Fruit fly (Drosophila melanogaster) ovary, adult (tissue): ENCODE data around the gene Dhdds.
A peak's percentile ranks its signal among the peaks of the same experiment; 100 is the strongest.

ENCODE experiments used
- CG17801 ChIP-seq: fragments of 200-800 bp; optimal IDR thresholded peaks from 2 replicates; lab custom pipeline; 2019; ENCODE audit warnings: missing biosample characterization, mild to moderate bottlenecking, missing genetic modification characterization, moderate library complexity; ENCODE audit not compliant: partially characterized antibody

The Dhdds gene

DNA sequence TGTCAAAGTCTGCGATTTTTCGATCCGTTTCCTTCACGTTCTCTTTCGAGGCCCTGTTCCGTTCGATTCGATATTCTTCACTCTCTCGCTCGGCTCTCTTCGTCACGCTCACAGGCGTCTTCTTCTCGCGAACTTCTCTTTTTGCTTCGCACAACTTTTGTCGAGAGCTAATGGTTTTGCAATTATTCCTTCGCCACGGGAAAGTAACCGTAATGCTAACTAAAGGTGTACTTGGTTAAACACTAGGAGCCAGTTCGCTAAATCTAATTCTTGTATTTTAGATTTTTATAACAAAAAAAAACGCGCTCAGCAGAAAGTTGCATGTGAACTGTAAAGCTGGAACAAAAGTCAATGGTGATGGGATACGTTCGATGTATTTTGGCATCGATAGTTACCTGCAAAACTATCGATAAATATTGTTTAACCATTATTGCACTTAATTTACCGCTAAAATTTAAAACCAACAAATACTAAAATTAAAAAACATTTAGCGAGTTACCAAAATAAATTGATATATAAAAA lies 2.1 kb downstream of the Dhdds start, which contains the start of gene mahe:
Gene mahe, minus strand, starts transcription at position 355 of the 522 bp plus-strand sequence.
- TF ChIP-seq CG17801 (GFP tag; lab: Kevin White, UChicago): no peak

DNA sequence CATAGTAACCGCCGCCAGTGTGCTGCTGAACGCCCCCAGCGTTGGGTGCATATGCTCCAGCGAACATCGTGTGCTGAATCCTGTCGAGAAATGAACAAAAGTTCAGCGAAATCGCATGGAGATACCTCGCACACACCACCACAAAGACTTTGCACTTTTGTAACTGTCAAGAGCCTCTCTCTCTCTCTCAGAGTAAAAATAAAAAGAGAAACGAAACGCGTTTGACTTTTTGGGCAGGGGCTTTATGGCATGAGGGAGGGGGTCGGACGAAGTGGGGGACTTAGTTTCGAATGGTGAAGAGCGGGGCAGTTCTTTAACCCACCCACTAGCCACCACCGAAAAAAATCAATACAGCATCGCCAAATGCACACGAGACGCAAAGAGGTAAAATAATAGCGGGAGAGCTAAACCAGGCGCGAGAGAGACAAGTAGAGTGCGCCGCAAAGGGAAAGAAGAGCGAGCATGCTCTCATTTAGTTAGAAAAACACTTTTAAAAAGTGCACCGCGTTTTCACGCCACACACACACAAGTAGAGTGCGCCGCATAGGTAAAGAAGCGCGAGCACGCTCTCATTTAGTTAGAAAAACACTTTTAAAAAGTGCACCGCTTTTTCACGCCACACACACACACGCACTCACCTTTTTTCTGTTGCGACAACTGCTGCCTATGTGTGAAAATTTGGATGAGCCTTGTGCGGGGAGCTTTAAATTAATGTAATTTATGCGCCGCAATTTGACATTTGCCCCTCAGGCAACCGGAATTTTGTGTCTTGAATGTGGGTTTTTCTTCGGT lies 2.7 kb downstream of the Dhdds start:
- no peak for TF ChIP-seq CG17801 (GFP tag; lab: Kevin White, UChicago)

DNA sequence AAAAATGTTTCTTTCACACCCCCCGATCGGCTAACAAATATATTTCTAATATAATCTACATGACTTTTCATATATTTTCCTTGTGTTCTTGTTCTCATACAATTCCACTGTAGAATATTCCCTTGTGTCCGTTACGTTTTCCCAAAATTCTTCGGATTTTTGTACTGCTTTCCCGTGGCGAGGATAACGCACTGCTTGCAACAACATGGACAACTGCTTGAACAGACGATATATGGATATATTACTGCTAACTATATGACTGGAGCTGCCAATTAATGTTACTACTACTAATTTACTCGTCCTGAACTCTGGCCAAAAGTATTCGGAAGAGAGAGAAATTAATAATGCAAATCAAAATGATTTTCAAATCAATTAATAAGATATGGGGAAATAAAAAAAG lies 8.2 kb downstream of the Dhdds start:
- no peak for TF ChIP-seq CG17801 (GFP tag; lab: Kevin White, UChicago)

DNA sequence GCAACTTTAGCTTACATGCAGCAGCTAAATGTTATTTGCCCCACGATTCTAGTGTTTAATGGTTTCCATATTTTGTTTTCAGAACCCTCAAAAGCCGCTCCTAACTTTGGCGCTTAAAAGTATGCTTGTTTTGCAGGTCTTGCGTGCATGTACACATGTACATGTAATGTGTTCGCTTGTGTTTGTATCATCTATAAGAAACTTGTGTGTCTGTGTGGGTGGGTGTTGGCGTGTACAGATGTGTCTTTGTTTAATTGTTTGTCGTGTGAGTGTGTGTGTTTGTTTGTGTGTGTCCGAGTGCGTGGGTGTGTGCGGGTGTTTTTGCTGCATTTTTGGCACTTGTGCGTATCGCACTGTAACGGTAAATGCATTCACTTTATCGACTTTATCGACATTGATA lies 10.1 kb downstream of the Dhdds start:
- TF ChIP-seq CG17801 (GFP tag; lab: Kevin White, UChicago): no peak

DNA sequence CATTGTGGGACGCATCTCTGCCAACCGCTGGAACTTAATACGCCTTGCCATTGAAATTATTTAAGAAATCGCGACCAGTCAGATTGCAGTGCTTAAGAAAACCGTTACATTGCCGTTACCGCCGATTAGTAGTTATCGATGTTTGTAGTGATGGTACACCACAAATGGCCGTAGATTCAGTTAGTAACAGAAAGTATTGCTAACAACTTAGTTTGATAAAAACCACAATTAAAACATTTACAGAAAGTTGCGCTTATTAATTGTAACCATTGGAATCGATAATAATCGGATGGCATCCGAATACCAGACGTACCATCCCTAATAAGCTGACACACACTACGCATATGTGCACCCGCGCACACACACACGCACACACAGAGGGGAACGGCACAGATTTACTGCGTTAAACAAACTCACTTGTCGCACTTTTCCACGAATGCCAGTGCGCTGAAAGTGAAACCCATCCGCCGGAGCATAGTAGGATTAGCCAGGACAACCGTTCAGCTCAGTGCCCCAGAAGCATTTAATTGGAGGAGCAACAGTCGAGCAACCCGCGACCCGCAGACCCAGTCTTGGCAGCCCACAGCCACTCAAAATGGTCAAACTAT lies 13.0 kb downstream of the Dhdds start, which contains the start of the genes hdm and Ykt6:
Gene hdm, minus strand, starts transcription at position 51 of the 608 bp plus-strand sequence.
Gene Ykt6, plus strand, starts transcription at position 329 of the 608 bp plus-strand sequence.
- peak; percentile 82 for TF ChIP-seq CG17801 (GFP tag; lab: Kevin White, UChicago)

DNA sequence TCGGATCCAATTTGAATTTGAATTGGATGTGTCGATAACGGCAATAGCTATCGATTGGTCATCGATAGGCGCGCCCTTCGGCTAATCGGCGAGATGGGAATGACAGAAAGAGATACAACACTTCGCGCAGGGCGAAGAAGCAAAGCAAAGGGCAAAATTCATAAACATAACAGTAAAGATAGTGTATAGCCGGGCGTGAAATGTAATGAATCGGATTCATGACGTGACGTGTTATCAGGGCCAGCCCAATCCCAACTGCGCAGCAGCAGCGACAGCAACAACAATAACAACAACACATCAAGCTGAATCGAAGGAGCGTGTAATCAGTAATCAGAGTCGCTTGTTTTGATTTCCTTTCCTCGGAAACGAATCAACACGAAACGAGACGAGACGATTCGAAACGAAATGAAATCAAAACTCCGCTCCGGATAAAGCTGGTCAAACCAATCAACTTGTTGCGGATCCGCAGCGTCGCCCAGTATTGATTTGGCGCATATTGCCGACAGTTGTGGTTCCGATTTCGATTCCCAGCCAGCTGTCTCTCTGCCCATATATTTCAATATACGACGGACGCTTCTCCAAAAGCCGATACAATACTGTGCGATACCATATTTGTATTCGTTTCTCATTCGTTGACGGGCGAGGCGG lies 21.0 kb downstream of the Dhdds start, which contains the start of gene snz:
Gene snz, plus strand, starts transcription at position 107 of the 648 bp plus-strand sequence.
- TF ChIP-seq CG17801 (GFP tag; lab: Kevin White, UChicago): peak; percentile 43

DNA sequence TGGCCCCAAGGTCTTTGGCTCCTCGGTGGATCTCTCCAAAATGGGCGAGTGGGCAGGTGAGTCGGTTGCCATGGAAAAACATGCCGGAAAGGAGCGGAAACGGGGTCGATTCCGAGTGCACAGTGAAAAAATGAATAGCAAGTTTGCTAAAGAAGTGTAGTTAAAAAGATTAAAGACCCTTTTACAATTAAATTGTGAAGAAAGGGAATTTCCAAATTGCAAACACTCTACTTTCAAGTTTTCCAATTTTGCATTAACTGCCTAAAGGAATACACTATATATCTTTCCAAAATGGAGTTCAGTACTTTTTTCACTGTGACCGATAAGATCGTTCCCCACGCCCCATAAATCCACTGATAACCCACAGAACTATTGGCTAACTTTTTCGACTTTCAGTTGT lies 23.7 kb downstream of the Dhdds start:
- TF ChIP-seq CG17801 (GFP tag; lab: Kevin White, UChicago): no peak

DNA sequence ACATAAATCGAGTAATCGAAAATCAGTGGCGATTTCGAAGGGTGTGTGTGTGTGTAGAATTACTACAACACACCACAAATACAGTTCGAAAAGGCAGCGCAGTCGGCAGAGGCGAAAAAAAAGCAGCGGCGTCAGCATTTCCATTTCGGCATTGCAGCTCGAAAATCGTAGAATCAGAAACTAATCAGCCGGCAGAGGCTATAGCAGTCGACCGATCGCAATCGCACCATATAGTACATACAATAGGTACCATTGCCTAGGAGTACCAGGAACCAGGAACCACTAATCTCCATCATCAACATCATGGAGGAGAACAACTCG lies 24.1 kb downstream of the Dhdds start:
- TF ChIP-seq CG17801 (GFP tag; lab: Kevin White, UChicago): no peak

DNA sequence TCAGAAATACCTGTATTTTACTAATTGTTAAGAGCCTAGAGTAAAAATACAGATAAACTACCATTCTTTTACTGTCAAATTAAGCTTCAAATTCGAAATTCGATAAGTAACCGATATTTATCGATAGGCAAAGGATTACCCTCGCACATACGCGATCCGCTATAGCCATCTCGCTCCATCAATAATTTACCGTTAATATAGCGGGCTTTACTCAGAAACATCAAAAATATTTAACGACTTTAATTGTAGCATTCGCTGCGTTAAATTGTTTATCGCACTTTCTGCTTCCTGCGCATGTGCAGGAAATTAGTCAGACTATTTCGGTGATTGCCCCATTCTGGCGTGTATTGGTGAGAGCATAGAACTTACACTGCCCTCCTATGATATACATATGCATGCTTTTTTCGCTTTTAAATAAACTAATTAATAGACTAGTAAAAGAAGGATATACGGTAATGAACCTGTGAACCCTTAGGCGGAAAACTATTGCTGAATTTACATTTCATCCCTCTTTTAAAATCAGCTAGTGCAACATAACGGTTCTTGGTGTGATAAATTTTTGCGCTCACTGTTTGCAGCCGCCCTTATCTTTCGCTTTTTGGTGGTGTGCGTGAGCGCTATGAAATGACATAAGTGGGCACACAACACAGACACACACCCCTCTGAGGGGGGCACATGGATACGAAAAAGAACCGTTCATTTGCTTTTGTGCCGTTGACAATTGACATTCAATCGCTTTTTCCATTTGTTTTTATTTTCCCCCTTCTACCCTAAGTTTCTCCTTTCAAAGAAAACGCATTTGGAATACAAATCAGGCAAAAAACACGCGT lies 24.7 kb downstream of the Dhdds start, which contains the start of the genes dpr14 and spidey:
Gene dpr14, minus strand, starts transcription at position 48 of the 830 bp plus-strand sequence.
Gene spidey, plus strand, starts transcription at position 693 of the 830 bp plus-strand sequence.
- peak; percentile 85 for TF ChIP-seq CG17801 (GFP tag; lab: Kevin White, UChicago)

DNA sequence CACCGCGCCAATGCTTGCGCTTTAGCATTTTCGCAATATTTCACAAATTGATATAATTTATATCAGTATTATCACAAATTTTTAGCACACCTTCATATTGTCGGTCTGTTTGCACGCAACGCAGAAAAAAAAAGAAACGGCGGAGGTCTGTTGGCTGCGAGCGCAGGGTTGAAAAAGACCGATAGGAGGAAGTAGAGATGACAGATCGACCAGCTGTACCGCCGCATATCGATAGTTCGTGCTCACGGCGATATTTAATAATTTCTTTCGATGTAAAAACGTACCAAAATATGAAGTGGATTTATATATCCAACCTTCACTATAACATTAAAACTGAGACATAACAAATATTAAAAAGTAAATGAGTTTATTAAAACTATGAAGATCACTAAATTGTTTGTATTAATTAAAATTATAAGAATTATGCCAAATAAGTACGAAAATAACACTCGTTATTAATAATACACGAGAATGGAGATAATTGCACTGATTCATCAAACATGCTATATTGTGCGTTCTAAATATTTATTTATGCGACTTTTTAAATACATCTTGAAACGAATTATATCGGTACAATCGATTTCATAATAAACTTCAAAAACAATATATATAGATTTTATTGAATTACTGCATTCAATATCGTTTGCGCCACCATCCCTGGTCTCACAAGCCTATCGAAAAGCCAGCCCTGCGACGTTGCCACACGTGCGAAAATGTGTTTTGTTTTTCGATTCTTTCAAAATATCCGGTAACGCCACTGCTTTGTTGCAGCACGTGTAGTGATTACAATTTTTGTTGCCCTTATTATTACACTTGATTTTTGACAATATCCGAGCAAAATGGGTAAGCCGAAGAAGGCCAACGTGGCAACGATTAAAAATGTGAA lies 31.8 kb downstream of the Dhdds start, which contains the start of the genes RpS6 and bys:
Gene RpS6, minus strand, starts transcription at position 179 of the 886 bp plus-strand sequence.
Gene bys, plus strand, starts transcription at position 728 of the 886 bp plus-strand sequence.
- peak; percentile 78 for TF ChIP-seq CG17801 (GFP tag; lab: Kevin White, UChicago)

DNA sequence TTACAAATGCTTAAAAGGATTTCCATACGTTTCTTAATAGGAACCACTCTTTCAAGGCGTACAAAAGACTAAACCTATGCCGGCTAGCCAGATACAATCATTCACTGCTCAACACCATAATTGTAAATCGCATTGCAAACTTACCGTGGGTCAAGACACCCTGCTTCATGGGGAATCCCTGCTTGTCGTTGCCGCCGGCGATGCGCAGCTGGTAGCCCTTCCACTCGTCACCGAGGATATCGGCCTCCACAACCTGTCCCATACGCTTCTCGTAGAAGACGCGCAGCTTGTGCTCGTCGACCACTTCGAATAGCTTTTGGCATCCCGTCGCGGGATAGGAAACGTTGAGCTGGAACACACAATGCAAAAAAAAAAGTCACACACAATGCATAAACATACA lies 32.5 kb downstream of the Dhdds start:
- no peak for TF ChIP-seq CG17801 (GFP tag; lab: Kevin White, UChicago)

DNA sequence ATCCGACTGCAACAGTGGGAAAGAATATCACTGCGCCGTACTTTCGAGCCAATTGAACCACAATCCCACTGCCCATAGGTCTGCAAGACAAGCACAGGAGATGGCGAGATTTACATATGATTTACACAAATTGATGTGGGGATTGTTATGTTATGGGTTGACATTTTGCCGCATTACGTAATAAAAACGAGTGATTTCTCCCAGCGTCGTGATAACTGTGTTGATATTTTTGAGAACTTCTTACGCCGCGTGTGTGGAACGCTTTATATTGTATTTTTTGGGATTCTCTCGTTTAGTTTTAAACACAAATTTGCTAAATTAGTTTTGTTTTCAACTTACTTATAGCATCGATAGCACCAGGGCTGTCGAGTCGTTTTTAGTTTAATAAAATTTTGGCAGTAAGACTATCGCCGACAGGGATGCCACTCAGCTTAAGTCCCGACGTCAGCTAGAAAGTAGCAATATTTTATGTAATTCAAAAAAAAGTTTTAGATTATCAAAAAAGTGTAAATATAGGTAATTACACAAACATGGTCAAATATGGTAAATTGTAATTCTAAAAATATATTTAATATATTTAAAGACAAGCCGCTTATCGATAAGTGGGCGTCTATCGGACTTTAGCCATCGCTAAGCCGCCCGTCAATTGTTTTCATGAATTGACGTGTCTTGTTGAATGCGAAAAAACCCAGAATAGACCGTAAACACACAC lies 39.6 kb downstream of the Dhdds start, which contains the start of the genes CG45089, ND-MNLL and p115:
Gene CG45089, minus strand, starts transcription at position 388 of the 712 bp plus-strand sequence.
Gene ND-MNLL, minus strand, starts transcription at position 388 of the 712 bp plus-strand sequence.
Gene p115, plus strand, starts transcription at position 621 of the 712 bp plus-strand sequence.
- peak; percentile 73 for TF ChIP-seq CG17801 (GFP tag; lab: Kevin White, UChicago)
